Fruit fly (Drosophila melanogaster) whole organism, prepupa: Measurements from ENCODE around the gene CG18417.

Experiments used
- CG10669 ChIP-seq: fragments of 200-800 bp; sonication (Bioruptor generic); optimal IDR thresholded peaks from 3 replicates; lab custom pipeline; 2018; ENCODE audit warnings: missing biosample characterization, mild to moderate bottlenecking, missing genetic modification characterization, moderate library complexity
- CG11762 ChIP-seq: fragments of 200-800 bp; sonication (Bioruptor generic); optimal IDR thresholded peaks from 3 replicates; lab custom pipeline; 2016; ENCODE audit warnings: missing biosample characterization, missing genetic modification characterization; ENCODE audit not compliant: insufficient read depth
- CG15336 ChIP-seq: fragments of 200-800 bp; sonication (Bioruptor generic); IDR thresholded peaks from 2 replicates; pipeline ENCODE4 v1.3.6; 2022; ENCODE audit warnings: missing biosample characterization, missing genetic modification characterization
- CG3032 ChIP-seq: fragments of 200-800 bp; optimal IDR thresholded peaks from 2 replicates; lab custom pipeline; 2019; ENCODE audit warnings: missing biosample characterization, mild to moderate bottlenecking, missing genetic modification characterization, moderate library complexity
- CG3919 ChIP-seq: fragments of 200-800 bp; sonication (Bioruptor generic); optimal IDR thresholded peaks from 3 replicates; lab custom pipeline; 2016; ENCODE audit warnings: missing biosample characterization, missing genetic modification characterization
- CG8632 ChIP-seq: fragments of 200-800 bp; sonication (Bioruptor generic); optimal IDR thresholded peaks from 3 replicates; lab custom pipeline; 2016; ENCODE audit warnings: missing biosample characterization, missing genetic modification characterization
- Eip75B ChIP-seq: fragments of 200-800 bp; sonication (Bioruptor generic); optimal IDR thresholded peaks from 3 replicates; lab custom pipeline; 2016; ENCODE audit warnings: missing biosample characterization, missing genetic modification characterization
- Gug ChIP-seq: fragments of 200-800 bp; sonication (Bioruptor generic); IDR thresholded peaks from 2 replicates; pipeline ENCODE4 v1.3.6; 2022; ENCODE audit warnings: missing biosample characterization, missing genetic modification characterization
- Hr39 ChIP-seq: fragments of 200-800 bp; sonication (Bioruptor generic); optimal IDR thresholded peaks from 2 replicates; lab custom pipeline; 2016; ENCODE audit warnings: missing biosample characterization, missing genetic modification characterization
- Hr4 ChIP-seq: fragments of 200-800 bp; sonication (Bioruptor generic); optimal IDR thresholded peaks from 3 replicates; lab custom pipeline; 2016; ENCODE audit warnings: missing biosample characterization, missing genetic modification characterization
- Smox ChIP-seq: fragments of 200-800 bp; sonication (Bioruptor generic); optimal IDR thresholded peaks from 3 replicates; lab custom pipeline; 2016; ENCODE audit warnings: missing biosample characterization, missing genetic modification characterization
- acj6 ChIP-seq: fragments of 200-800 bp; sonication (Bioruptor generic); optimal IDR thresholded peaks from 3 replicates; lab custom pipeline; 2016; ENCODE audit warnings: missing biosample characterization, missing genetic modification characterization
- lz ChIP-seq: fragments of 200-800 bp; sonication (Bioruptor generic); optimal IDR thresholded peaks from 3 replicates; lab custom pipeline; 2016; ENCODE audit warnings: missing biosample characterization, missing genetic modification characterization
- svp ChIP-seq: fragments of 200-800 bp; sonication (Bioruptor generic); peaks from one replicate; lab custom pipeline; 2016; ENCODE audit warnings: missing biosample characterization, missing genetic modification characterization

DNA sequence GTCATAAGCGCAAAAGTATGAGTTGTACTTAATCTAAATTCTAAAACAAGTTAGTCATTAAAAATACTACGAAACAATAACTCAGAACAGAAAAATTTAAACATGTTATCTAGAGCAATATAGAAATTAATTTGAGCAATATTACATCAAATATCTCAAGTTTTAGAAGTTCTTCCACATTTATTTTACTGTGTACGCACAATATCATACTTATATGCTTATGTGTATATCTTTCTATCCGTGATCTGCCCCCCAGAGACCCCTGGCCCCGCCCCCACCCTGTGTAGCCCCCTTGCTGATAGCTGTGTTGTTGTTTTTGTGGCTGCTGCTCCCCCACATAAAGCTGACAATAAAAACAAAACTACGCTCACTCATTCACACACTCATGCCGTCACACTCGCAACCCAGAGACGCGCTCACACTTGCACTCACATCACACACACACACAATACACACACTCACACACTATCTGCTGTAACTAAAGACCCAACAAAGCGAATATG lies 33.5 kb downstream of the CG18417 start:
- TF ChIP-seq Hr39 (no peak), Smox (GFP tag; lab: Kevin White, UChicago) (no peak), CG11762 (no peak), Hr4 (GFP tag; lab: Kevin White, UChicago) (no peak), acj6 (no peak), CG3919 (no peak), CG8632 (GFP tag; lab: Kevin White, UChicago) (no peak), Gug (GFP tag; lab: Robert Waterston, UW) (peak; percentile 68), CG15336 (GFP tag; lab: Robert Waterston, UW) (no peak; the same call in none of the 2 replicates), Eip75B (GFP tag; lab: Kevin White, UChicago) (no peak), svp (GFP tag; lab: Kevin White, UChicago) (no peak), lz (GFP tag; lab: Kevin White, UChicago) (no peak), CG10669 (peak; percentile 23), CG3032 (tag; lab: Kevin White, UChicago) (peak; percentile 40)
